Fruit fly (Drosophila melanogaster) whole organism, embryonic: ENCODE measurements around the gene MED14.

Experiments used
- Ada2b ChIP-seq: fragments of 200-800 bp; sonication (Bioruptor generic); IDR thresholded peaks from 2 replicates; pipeline ENCODE4 v1.3.6; 2022; ENCODE audit warnings: missing biosample characterization, missing genetic modification characterization
- Aef1 ChIP-seq: fragments of 200-800 bp; sonication (Bioruptor generic); IDR thresholded peaks from 3 replicates; pipeline ENCODE4 v1.3.6; 2022; ENCODE audit warnings: missing biosample characterization, missing genetic modification characterization
- CG1024 ChIP-seq: fragments of 200-800 bp; sonication (Bioruptor generic); IDR thresholded peaks from 2 replicates; pipeline ENCODE4 v1.3.6; 2022; ENCODE audit warnings: missing biosample characterization, missing genetic modification characterization
- CG12299 ChIP-seq: fragments of 200-800 bp; sonication (Bioruptor generic); optimal IDR thresholded peaks from 2 replicates; lab custom pipeline; 2018; ENCODE audit warnings: missing biosample characterization, mild to moderate bottlenecking, missing genetic modification characterization
- CG1233 ChIP-seq: fragments of 200-800 bp; sonication (Bioruptor generic); optimal IDR thresholded peaks from 4 replicates; lab custom pipeline; 2018; ENCODE audit warnings: missing biosample characterization, mild to moderate bottlenecking, missing genetic modification characterization
- CG12744 ChIP-seq: fragments of 200-800 bp; sonication (Bioruptor generic); optimal IDR thresholded peaks from 2 replicates; lab custom pipeline; 2016; ENCODE audit warnings: missing biosample characterization, missing genetic modification characterization
- CG13775 ChIP-seq: fragments of 200-800 bp; sonication (Bioruptor generic); optimal IDR thresholded peaks from 3 replicates; lab custom pipeline; 2017; ENCODE audit warnings: missing biosample characterization, mild to moderate bottlenecking, missing genetic modification characterization
- CG13894 ChIP-seq: fragments of 200-800 bp; sonication (Bioruptor generic); optimal IDR thresholded peaks from 3 replicates; lab custom pipeline; 2018; ENCODE audit warnings: missing biosample characterization, mild to moderate bottlenecking, missing genetic modification characterization, moderate library complexity
- CG14710 ChIP-seq: fragments of 200-800 bp; sonication (Bioruptor generic); optimal IDR thresholded peaks from 3 replicates; lab custom pipeline; 2019; ENCODE audit warnings: missing biosample characterization, mild to moderate bottlenecking, missing genetic modification characterization, moderate library complexity
- CG15073 ChIP-seq: fragments of 200-800 bp; sonication (Bioruptor generic); optimal IDR thresholded peaks from 2 replicates; lab custom pipeline; 2016; ENCODE audit warnings: missing biosample characterization, missing genetic modification characterization
- CG15696 ChIP-seq: fragments of 200-800 bp; sonication (Bioruptor generic); optimal IDR thresholded peaks from 2 replicates; lab custom pipeline; 2019; ENCODE audit warnings: missing biosample characterization, mild to moderate bottlenecking, missing genetic modification characterization, moderate library complexity
- CG1602 ChIP-seq: fragments of 200-800 bp; sonication (Bioruptor generic); optimal IDR thresholded peaks from 3 replicates; lab custom pipeline; 2016; ENCODE audit warnings: missing biosample characterization, missing genetic modification characterization
- CG1603 ChIP-seq: fragments of 200-800 bp; sonication (Bioruptor generic); optimal IDR thresholded peaks from 2 replicates; lab custom pipeline; 2019; ENCODE audit warnings: missing biosample characterization, mild to moderate bottlenecking, missing genetic modification characterization, moderate library complexity
- CG1647 ChIP-seq: fragments of 200-800 bp; sonication (Bioruptor generic); optimal IDR thresholded peaks from 3 replicates; lab custom pipeline; 2016; ENCODE audit warnings: missing biosample characterization, missing genetic modification characterization
- CG2120 ChIP-seq: fragments of 200-800 bp; sonication (Bioruptor generic); optimal IDR thresholded peaks from 3 replicates; lab custom pipeline; 2016; ENCODE audit warnings: missing biosample characterization, missing genetic modification characterization
- CG3847 ChIP-seq: fragments of 200-800 bp; sonication (Bioruptor generic); IDR thresholded peaks from 2 replicates; pipeline ENCODE4 v1.3.6; 2022; ENCODE audit warnings: missing biosample characterization, missing genetic modification characterization
- CG4730 ChIP-seq: fragments of 200-800 bp; sonication (Bioruptor generic); IDR thresholded peaks from 2 replicates; pipeline ENCODE4 v1.3.6; 2022; ENCODE audit warnings: missing biosample characterization, missing genetic modification characterization
- CG5245 ChIP-seq: fragments of 200-800 bp; sonication (Bioruptor generic); optimal IDR thresholded peaks from 3 replicates; lab custom pipeline; 2016; ENCODE audit warnings: missing biosample characterization, missing genetic modification characterization
- CG6254 ChIP-seq: fragments of 200-800 bp; sonication (Bioruptor generic); optimal IDR thresholded peaks from 3 replicates; lab custom pipeline; 2017; ENCODE audit warnings: mild to moderate bottlenecking, missing biosample characterization, missing genetic modification reagents, missing genetic modification characterization
- CG6813 ChIP-seq: fragments of 200-800 bp; sonication (Bioruptor generic); optimal IDR thresholded peaks from 2 replicates; lab custom pipeline; 2017; ENCODE audit warnings: missing biosample characterization, missing genetic modification characterization, mild to moderate bottlenecking, moderate library complexity, missing genetic modification reagents
- CG8924 ChIP-seq: fragments of 200-800 bp; optimal IDR thresholded peaks from 3 replicates; lab custom pipeline; 2019; ENCODE audit warnings: missing biosample characterization, mild to moderate bottlenecking, missing genetic modification characterization, moderate library complexity
- Dp ChIP-seq: fragments of 200-800 bp; sonication (Bioruptor generic); optimal IDR thresholded peaks from 2 replicates; lab custom pipeline; 2018; ENCODE audit warnings: missing biosample characterization, mild to moderate bottlenecking, missing genetic modification characterization, moderate library complexity
- Ets97D ChIP-seq: fragments of 200-800 bp; sonication (Bioruptor generic); optimal IDR thresholded peaks from 3 replicates; lab custom pipeline; 2016; ENCODE audit warnings: missing biosample characterization, missing genetic modification characterization
- HHEX ChIP-seq: fragments of 200-800 bp; sonication (Bioruptor generic); optimal IDR thresholded peaks from 3 replicates; lab custom pipeline; 2017; ENCODE audit warnings: missing biosample characterization, mild to moderate bottlenecking, missing genetic modification characterization, missing genetic modification reagents
- Hr3 ChIP-seq: fragments of 200-800 bp; sonication (Bioruptor generic); optimal IDR thresholded peaks from 3 replicates; lab custom pipeline; 2016; ENCODE audit warnings: missing biosample characterization, missing genetic modification characterization
- Hr78 ChIP-seq, 2 experiments: fragments of 200-800 bp in 1 of 2; fragments of >200 bp in 1 of 2; sonication (Bioruptor generic) in 1 of 2; optimal IDR thresholded peaks; 2 replicates each; lab custom pipeline; 2017 to 2019; ENCODE audit warnings: missing biosample characterization in 2 of 2, missing genetic modification characterization in 2 of 2, mild to moderate bottlenecking in 1 of 2, moderate library complexity in 1 of 2
- Sry-β ChIP-seq: fragments of 200-800 bp; sonication (Bioruptor generic); optimal IDR thresholded peaks from 2 replicates; lab custom pipeline; 2018; ENCODE audit warnings: missing biosample characterization, mild to moderate bottlenecking, missing genetic modification characterization, moderate library complexity
- Sry-δ ChIP-seq: fragments of 200-800 bp; sonication (Bioruptor generic); optimal IDR thresholded peaks from 2 replicates; lab custom pipeline; 2016; ENCODE audit warnings: missing biosample characterization, missing genetic modification characterization
- Trl ChIP-seq, 3 experiments: fragments of >200 bp in 2 of 3; fragments of 200-800 bp in 1 of 3; sonication (Bioruptor generic) in 1 of 3; optimal IDR thresholded peaks; 2 replicates in 1 of 3; 3 replicates in 2 of 3; lab custom pipeline; 2016 to 2017; ENCODE audit warnings: missing biosample characterization in 1 of 3, missing genetic modification characterization in 1 of 3
- ac ChIP-seq: fragments of 200-800 bp; sonication (Bioruptor generic); optimal IDR thresholded peaks from 3 replicates; lab custom pipeline; 2017; ENCODE audit warnings: missing biosample characterization, mild to moderate bottlenecking, missing genetic modification characterization
- dmrt11E ChIP-seq: fragments of 200-800 bp; sonication (Bioruptor generic); optimal IDR thresholded peaks from 3 replicates; lab custom pipeline; 2018; ENCODE audit warnings: missing biosample characterization, mild to moderate bottlenecking, missing genetic modification characterization, moderate library complexity
- fd96Cb ChIP-seq: fragments of 200-800 bp; sonication (Bioruptor generic); optimal IDR thresholded peaks from 2 replicates; lab custom pipeline; 2018; ENCODE audit warnings: missing biosample characterization, mild to moderate bottlenecking, missing genetic modification characterization, moderate library complexity
- fu2 ChIP-seq: fragments of 200-800 bp; sonication (Bioruptor generic); optimal IDR thresholded peaks from 2 replicates; lab custom pipeline; 2016; ENCODE audit warnings: missing biosample characterization, missing genetic modification characterization
- gsb-n ChIP-seq: fragments of 200-800 bp; sonication (Bioruptor generic); optimal IDR thresholded peaks from 3 replicates; lab custom pipeline; 2018; ENCODE audit warnings: missing biosample characterization, mild to moderate bottlenecking, missing genetic modification characterization
- jigr1 ChIP-seq: fragments of 200-800 bp; sonication (Bioruptor generic); IDR thresholded peaks from 3 replicates; pipeline ENCODE4 v1.3.6; 2022; ENCODE audit warnings: missing biosample characterization, missing genetic modification characterization
- ken ChIP-seq: fragments of 200-800 bp; sonication (Bioruptor generic); IDR thresholded peaks from 3 replicates; pipeline ENCODE4 v1.3.6; 2022; ENCODE audit warnings: missing biosample characterization, missing genetic modification characterization
- mam ChIP-seq: fragments of 200-800 bp; sonication (Bioruptor generic); optimal IDR thresholded peaks from 3 replicates; lab custom pipeline; 2016; ENCODE audit warnings: missing biosample characterization, missing genetic modification characterization
- nau ChIP-seq: fragments of 200-800 bp; sonication (Bioruptor generic); optimal IDR thresholded peaks from 3 replicates; lab custom pipeline; 2017; ENCODE audit warnings: missing biosample characterization, mild to moderate bottlenecking, missing genetic modification characterization, missing genetic modification reagents
- p53 ChIP-seq: fragments of 200-800 bp; sonication (Bioruptor generic); optimal IDR thresholded peaks from 2 replicates; lab custom pipeline; 2016; ENCODE audit warnings: missing biosample characterization, missing genetic modification characterization
- phol ChIP-seq: fragments of 200-800 bp; sonication (Bioruptor generic); optimal IDR thresholded peaks from 3 replicates; lab custom pipeline; 2018; ENCODE audit warnings: missing biosample characterization, mild to moderate bottlenecking, missing genetic modification characterization, moderate library complexity
- pita ChIP-seq: fragments of 200-800 bp; sonication (Bioruptor generic); optimal IDR thresholded peaks from 2 replicates; lab custom pipeline; 2017; ENCODE audit warnings: missing biosample characterization, mild to moderate bottlenecking, missing genetic modification characterization
- psq ChIP-seq: fragments of 200-800 bp; sonication (Bioruptor generic); optimal IDR thresholded peaks from 2 replicates; lab custom pipeline; 2017; ENCODE audit warnings: missing biosample characterization, missing genetic modification characterization
- sens-2 ChIP-seq: fragments of 200-800 bp; sonication (Bioruptor generic); IDR thresholded peaks from 2 replicates; pipeline ENCODE4 v1.3.6; 2022; ENCODE audit warnings: missing biosample characterization, missing genetic modification characterization
- sob ChIP-seq: fragments of 200-800 bp; sonication (Bioruptor generic); IDR thresholded peaks from 2 replicates; pipeline ENCODE4 v1.3.6; 2022; ENCODE audit warnings: missing biosample characterization, missing genetic modification characterization
- tap ChIP-seq: fragments of 200-800 bp; optimal IDR thresholded peaks from 3 replicates; lab custom pipeline; 2019; ENCODE audit warnings: missing biosample characterization, mild to moderate bottlenecking, missing genetic modification characterization, moderate library complexity
- zen ChIP-seq: fragments of 200-800 bp; sonication (Bioruptor generic); optimal IDR thresholded peaks from 3 replicates; lab custom pipeline; 2018; ENCODE audit warnings: missing biosample characterization, mild to moderate bottlenecking, missing genetic modification characterization, moderate library complexity
- zen2 ChIP-seq: fragments of 200-800 bp; sonication (Bioruptor generic); IDR thresholded peaks from 3 replicates; pipeline ENCODE4 v1.3.6; 2022; ENCODE audit warnings: missing biosample characterization, missing genetic modification characterization; ENCODE audit not compliant: partially characterized antibody

Gene MED14

DNA sequence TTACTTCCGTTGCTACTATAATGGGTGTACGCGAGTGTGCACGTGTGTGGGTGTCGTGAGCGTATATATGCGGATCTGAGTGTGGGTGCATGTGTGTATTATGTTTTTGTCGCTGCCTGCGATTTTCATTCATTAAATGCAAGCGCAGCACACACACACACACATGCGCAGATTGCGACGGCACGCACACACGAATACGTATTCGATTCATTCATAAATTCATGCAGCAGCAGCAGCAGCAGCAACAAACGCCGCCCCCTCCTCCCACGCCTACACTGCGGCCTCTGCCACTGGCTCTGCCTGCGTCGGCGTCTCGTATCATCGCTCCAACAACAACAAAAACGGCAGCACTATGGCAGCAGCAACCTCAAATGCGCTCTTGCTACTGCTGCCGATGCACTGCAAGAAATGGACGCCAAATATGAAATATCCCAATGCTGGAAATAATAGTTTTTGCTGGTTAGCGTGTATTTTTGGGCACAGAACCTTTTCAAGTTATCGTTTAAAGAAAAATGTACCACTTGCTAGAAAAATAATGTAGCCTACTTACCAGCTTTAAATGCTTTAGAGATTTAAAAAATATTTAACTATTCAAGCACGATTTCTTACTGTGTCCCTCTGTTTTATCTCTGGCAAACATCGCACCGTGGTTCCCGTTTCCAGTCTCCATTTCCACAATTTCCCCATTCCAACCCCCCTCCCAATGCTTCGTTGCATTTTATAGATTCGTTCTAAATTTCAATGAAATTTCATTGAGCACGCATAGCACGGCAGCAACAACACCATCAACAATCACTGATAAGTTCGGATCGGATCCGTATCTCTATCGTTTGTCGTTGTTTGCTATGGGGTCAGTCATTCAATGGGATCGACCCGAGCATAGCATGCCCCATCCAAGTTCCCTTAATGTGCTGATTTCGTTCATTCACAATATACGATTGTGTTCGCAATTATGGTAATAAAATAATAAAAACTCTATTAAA lies 40.5 kb downstream of the MED14 start (continued):
- TF ChIP-seq CG1602 (GFP tag; lab: Kevin White, UChicago) (peak; percentile 87), psq (GFP tag; lab: Kevin White, UChicago) (peak; percentile 27), CG1024 (GFP tag; lab: Robert Waterston, UW) (peak; percentile 85), Hr3 (GFP tag; lab: Kevin White, UChicago) (peak; percentile 83), dmrt11E (tag; lab: Kevin White, UChicago) (peak; percentile 92), CG1603 (tag; lab: Kevin White, UChicago) (peak; percentile 92), ken (GFP tag; lab: Robert Waterston, UW) (peak; percentile 94), CG3847 (GFP tag; lab: Robert Waterston, UW) (peak; percentile 57; the same call in 1 of the 2 replicates), CG15696 (peak; percentile 81), sob (peak; percentile 67; the same call in 1 of the 2 replicates), Dp (GFP tag; lab: Kevin White, UChicago) (no peak), jigr1 (GFP tag; lab: Robert Waterston, UW) (peak; percentile 74), Sry-δ (peak; percentile 49), CG12299 (tag; lab: Kevin White, UChicago) (peak; percentile 37), phol (tag; lab: Kevin White, UChicago) (peak; percentile 91), Trl (optimal IDR thresholded peaks at IDR 0.05; lab: Kevin White, UChicago) (no peak), Trl (GFP tag; optimal IDR thresholded peaks at IDR 0.05; lab: Kevin White, UChicago) (peak; percentile 85), CG15073 (GFP tag; lab: Kevin White, UChicago) (peak; percentile 7), CG1647 (GFP tag; lab: Kevin White, UChicago) (peak; percentile 64), CG2120 (GFP tag; lab: Kevin White, UChicago) (no peak), ac (peak; percentile 56), CG6254 (GFP tag; lab: Kevin White, UChicago) (peak; percentile 83), zen (peak; percentile 15), CG1233 (GFP tag; lab: Kevin White, UChicago) (peak; percentile 71), CG14710 (tag; lab: Kevin White, UChicago) (peak; percentile 86), fu2 (GFP tag; lab: Kevin White, UChicago) (peak; percentile 43), CG13775 (GFP tag; lab: Kevin White, UChicago) (peak; percentile 69), HHEX (GFP tag; lab: Kevin White, UChicago) (peak; percentile 51), fd96Cb (tag; lab: Kevin White, UChicago) (peak; percentile 88), CG4730 (GFP tag; lab: Robert Waterston, UW) (peak; percentile 65), Ada2b (GFP tag; lab: Robert Waterston, UW) (peak; percentile 65), nau (GFP tag; lab: Kevin White, UChicago) (peak; percentile 71), p53 (GFP tag; lab: Kevin White, UChicago) (peak; percentile 70), CG13894 (no peak), zen2 (GFP tag; lab: Robert Waterston, UW) (no peak), pita (GFP tag; lab: Kevin White, UChicago) (no peak), mam (GFP tag; lab: Kevin White, UChicago) (peak; percentile 43), Aef1 (peak; percentile 54; the same call in 2 of the 3 replicates), CG6813 (GFP tag; lab: Kevin White, UChicago) (peak; percentile 60), Sry-β (GFP tag; lab: Kevin White, UChicago) (peak; percentile 25), sens-2 (peak; percentile 83), tap (tag; lab: Kevin White, UChicago) (peak; percentile 51), gsb-n (peak; percentile 90), CG12744 (peak; percentile 54), Ets97D (GFP tag; lab: Kevin White, UChicago) (peak; percentile 35), Hr78 (GFP tag; optimal IDR thresholded peaks at IDR 0.05; lab: Kevin White, UChicago) (peak in 1 of 2 experiments; percentile 78), CG5245 (GFP tag; lab: Kevin White, UChicago) (peak; percentile 70), CG8924 (tag; lab: Kevin White, UChicago) (peak; percentile 85)
